Worm (Caenorhabditis elegans) whole organism, L2 larva: Measurements from ENCODE around the gene dnc-3.

Experiments
- C34F6.9 ChIP-seq: fragments of 150-350 bp; optimal IDR thresholded peaks from 2 replicates; lab custom pipeline; 2014; ENCODE audit warnings: missing biosample characterization, missing genetic modification characterization
- F13H6.1 ChIP-seq: sonication (generic microtip); optimal IDR thresholded peaks from 2 replicates; lab custom pipeline; 2016; ENCODE audit warnings: missing genetic modification characterization, missing compliant biosample characterization
- R02D3.7 ChIP-seq: fragments of 150-350 bp; optimal IDR thresholded peaks from 2 replicates; lab custom pipeline; 2014; ENCODE audit warnings: missing biosample characterization, missing genetic modification characterization
- Y55F3AM.14 ChIP-seq: fragments of 200-800 bp; sonication (Bioruptor generic); optimal IDR thresholded peaks from 2 replicates; lab custom pipeline; 2018; ENCODE audit warnings: mild to moderate bottlenecking, missing genetic modification characterization, missing compliant biosample characterization
- ZK546.5 ChIP-seq: sonication (generic microtip); optimal IDR thresholded peaks from 2 replicates; lab custom pipeline; 2017; ENCODE audit warnings: missing biosample characterization, missing genetic modification characterization
- alr-1 ChIP-seq: fragments of 150-350 bp; optimal IDR thresholded peaks from 2 replicates; lab custom pipeline; 2014; ENCODE audit warnings: missing biosample characterization, missing genetic modification characterization
- aly-2 ChIP-seq: fragments of 150-350 bp; optimal IDR thresholded peaks from 2 replicates; lab custom pipeline; 2014; ENCODE audit warnings: missing biosample characterization, missing genetic modification characterization
- ama-1 ChIP-seq: fragments of 150-350 bp; optimal IDR thresholded peaks from 2 replicates; lab custom pipeline; 2018; ENCODE audit warnings: inconsistent platforms
- blmp-1 ChIP-seq: sonication (generic microtip); optimal IDR thresholded peaks from 2 replicates; lab custom pipeline; 2017; ENCODE audit warnings: missing genetic modification characterization, mild to moderate bottlenecking, missing compliant biosample characterization, antibody characterized with exemption, moderate library complexity; ENCODE audit not compliant: insufficient read depth
- ceh-16 ChIP-seq: fragments of 150-350 bp; optimal IDR thresholded peaks from 2 replicates; lab custom pipeline; 2014; ENCODE audit warnings: missing biosample characterization, missing genetic modification characterization
- ceh-82 ChIP-seq: fragments of 150-350 bp; optimal IDR thresholded peaks from 2 replicates; lab custom pipeline; 2014; ENCODE audit warnings: missing biosample characterization, missing genetic modification characterization
- crh-2 ChIP-seq: sonication (generic microtip); optimal IDR thresholded peaks from 2 replicates; lab custom pipeline; 2017; ENCODE audit warnings: missing biosample characterization, missing genetic modification characterization
- dmd-4 ChIP-seq: sonication (generic microtip); optimal IDR thresholded peaks from 2 replicates; lab custom pipeline; 2017; ENCODE audit warnings: missing biosample characterization, missing genetic modification characterization
- egl-27 ChIP-seq: sonication (generic microtip); optimal IDR thresholded peaks from 3 replicates; lab custom pipeline; 2017; ENCODE audit warnings: missing biosample characterization, missing genetic modification reagents, missing genetic modification characterization
- elt-1 ChIP-seq: fragments of 150-350 bp; optimal IDR thresholded peaks from 2 replicates; lab custom pipeline; 2014; ENCODE audit warnings: missing biosample characterization, missing genetic modification characterization
- elt-3 ChIP-seq: sonication (generic microtip); optimal IDR thresholded peaks from 2 replicates; lab custom pipeline; 2017; ENCODE audit warnings: missing biosample characterization, missing genetic modification characterization
- fos-1 ChIP-seq: fragments of 150-350 bp; optimal IDR thresholded peaks from 2 replicates; lab custom pipeline; 2014; ENCODE audit warnings: missing biosample characterization, missing genetic modification characterization
- gmeb-1 ChIP-seq: fragments of 150-350 bp; optimal IDR thresholded peaks from 2 replicates; lab custom pipeline; 2014; ENCODE audit warnings: missing biosample characterization, missing genetic modification characterization
- lin-11 ChIP-seq: fragments of 150-350 bp; sonication (generic microtip); optimal IDR thresholded peaks from 2 replicates; lab custom pipeline; 2014; ENCODE audit warnings: missing biosample characterization, missing genetic modification characterization, inconsistent platforms, mixed read lengths
- lin-13 ChIP-seq: fragments of 150-350 bp; optimal IDR thresholded peaks from 2 replicates; lab custom pipeline; 2014; ENCODE audit warnings: missing biosample characterization, missing genetic modification reagents, missing genetic modification characterization
- lin-39 ChIP-seq: fragments of 150-350 bp; optimal IDR thresholded peaks from 2 replicates; lab custom pipeline; 2014; ENCODE audit warnings: missing biosample characterization, missing genetic modification reagents, missing genetic modification characterization
- lsy-2 ChIP-seq, 2 experiments: fragments of 150-350 bp in 1 of 2; sonication (generic microtip) in 1 of 2; optimal IDR thresholded peaks; 2 replicates each; lab custom pipeline; 2014 to 2017; ENCODE audit warnings: missing biosample characterization in 2 of 2, missing genetic modification characterization in 2 of 2
- mab-5 ChIP-seq: fragments of 150-350 bp; optimal IDR thresholded peaks from 2 replicates; lab custom pipeline; 2014; ENCODE audit warnings: missing biosample characterization, missing genetic modification characterization
- mbf-1 ChIP-seq: sonication (generic microtip); optimal IDR thresholded peaks from 2 replicates; lab custom pipeline; 2017; ENCODE audit warnings: missing biosample characterization, missing genetic modification characterization
- mdl-1 ChIP-seq, 2 experiments: fragments of 150-350 bp in 1 of 2; sonication (generic microtip) in 1 of 2; optimal IDR thresholded peaks; 2 replicates each; lab custom pipeline; 2017; ENCODE audit warnings: missing biosample characterization in 2 of 2, missing genetic modification characterization in 2 of 2
- nhr-10 ChIP-seq: sonication (generic microtip); optimal IDR thresholded peaks from 2 replicates; lab custom pipeline; 2017; ENCODE audit warnings: missing biosample characterization, missing genetic modification characterization
- nhr-11 ChIP-seq: fragments of 150-350 bp; optimal IDR thresholded peaks from 2 replicates; lab custom pipeline; 2014; ENCODE audit warnings: missing biosample characterization, missing genetic modification characterization
- nhr-12 ChIP-seq: fragments of 150-350 bp; optimal IDR thresholded peaks from 2 replicates; lab custom pipeline; 2014; ENCODE audit warnings: missing biosample characterization, missing genetic modification characterization
- nhr-129 ChIP-seq: fragments of 150-350 bp; optimal IDR thresholded peaks from 2 replicates; lab custom pipeline; 2014; ENCODE audit warnings: missing biosample characterization, missing genetic modification characterization
- nhr-21 ChIP-seq: fragments of 150-350 bp; optimal IDR thresholded peaks from 2 replicates; lab custom pipeline; 2014; ENCODE audit warnings: missing biosample characterization, missing genetic modification characterization
- nhr-23 ChIP-seq: fragments of 150-350 bp; optimal IDR thresholded peaks from 2 replicates; lab custom pipeline; 2014; ENCODE audit warnings: missing biosample characterization, missing genetic modification reagents, missing genetic modification characterization
- nhr-237 ChIP-seq: fragments of 150-350 bp; optimal IDR thresholded peaks from 2 replicates; lab custom pipeline; 2014; ENCODE audit warnings: missing biosample characterization, missing genetic modification characterization
- nhr-25 ChIP-seq: fragments of 150-350 bp; sonication (generic microtip); optimal IDR thresholded peaks from 3 replicates; lab custom pipeline; 2014; ENCODE audit warnings: missing biosample characterization, missing genetic modification characterization
- nhr-6 ChIP-seq: fragments of 150-350 bp; optimal IDR thresholded peaks from 2 replicates; lab custom pipeline; 2014; ENCODE audit warnings: missing biosample characterization, missing genetic modification characterization
- nhr-77 ChIP-seq: fragments of 150-350 bp; optimal IDR thresholded peaks from 2 replicates; lab custom pipeline; 2014; ENCODE audit warnings: missing biosample characterization, missing genetic modification characterization
- peb-1 ChIP-seq: fragments of 150-350 bp; optimal IDR thresholded peaks from 2 replicates; lab custom pipeline; 2014; ENCODE audit warnings: missing biosample characterization, missing genetic modification characterization
- sem-4 ChIP-seq: fragments of 150-350 bp; optimal IDR thresholded peaks from 2 replicates; lab custom pipeline; 2014; ENCODE audit warnings: missing biosample characterization, missing genetic modification reagents, missing genetic modification characterization
- skn-1 ChIP-seq: sonication (generic microtip); optimal IDR thresholded peaks from 2 replicates; lab custom pipeline; 2017; ENCODE audit warnings: missing biosample characterization, missing genetic modification characterization
- sma-3 ChIP-seq: sonication (generic microtip); optimal IDR thresholded peaks from 2 replicates; lab custom pipeline; 2016; ENCODE audit warnings: missing genetic modification reagents, missing genetic modification characterization, missing compliant biosample characterization
- sma-9 ChIP-seq, 2 experiments: fragments of 150-350 bp in 1 of 2; sonication (generic microtip) in 1 of 2; optimal IDR thresholded peaks; 2 replicates each; lab custom pipeline; 2014 to 2016; ENCODE audit warnings: missing genetic modification characterization in 2 of 2, mild to moderate bottlenecking in 1 of 2, missing biosample characterization in 1 of 2, missing compliant biosample characterization in 1 of 2, missing genetic modification reagents in 1 of 2, moderate library complexity in 1 of 2
- snpc-4 ChIP-seq: fragments of 150-350 bp; optimal IDR thresholded peaks from 2 replicates; lab custom pipeline; 2014; ENCODE audit warnings: missing biosample characterization, missing genetic modification characterization
- unc-39 ChIP-seq: fragments of 150-350 bp; optimal IDR thresholded peaks from 2 replicates; lab custom pipeline; 2014; ENCODE audit warnings: missing biosample characterization, missing genetic modification characterization
- unc-55 ChIP-seq: fragments of 150-350 bp; sonication (generic microtip); optimal IDR thresholded peaks from 3 replicates; lab custom pipeline; 2014; ENCODE audit warnings: missing biosample characterization, missing genetic modification reagents, missing genetic modification characterization
- unc-62 ChIP-seq: fragments of 150-350 bp; optimal IDR thresholded peaks from 2 replicates; lab custom pipeline; 2014; ENCODE audit warnings: missing biosample characterization, missing genetic modification reagents, missing genetic modification characterization
- zag-1 ChIP-seq: fragments of 150-350 bp; optimal IDR thresholded peaks from 2 replicates; lab custom pipeline; 2014; ENCODE audit warnings: missing biosample characterization, missing genetic modification characterization
- ztf-1 ChIP-seq: fragments of 200-800 bp; sonication (Bioruptor generic); conservative IDR thresholded peaks from 2 replicates; pipeline ENCODE4 v1.3.6; 2022; ENCODE audit warnings: missing genetic modification characterization, missing compliant biosample characterization
- ztf-11 ChIP-seq: sonication (generic microtip); optimal IDR thresholded peaks from 2 replicates; lab custom pipeline; 2017; ENCODE audit warnings: missing biosample characterization, missing genetic modification characterization
- ztf-4 ChIP-seq: fragments of 150-350 bp; optimal IDR thresholded peaks from 2 replicates; lab custom pipeline; 2014; ENCODE audit warnings: missing biosample characterization, missing genetic modification characterization

Gene dnc-3

ce11 chrII:3520988-3521850 lies 32.3 kb upstream of the dnc-3 start, which contains the start of gene W09G10.9:
TSS of gene W09G10.9 (plus strand) at chrII:3521800.
- no peak for TF ChIP-seq unc-62
- TF ChIP-seq aly-2 = no peak
- TF ChIP-seq skn-1 (tag; lab: Kevin White, UChicago) = no peak
- TF ChIP-seq unc-55 (GFP tag; lab: Kevin White, UChicago) = peak; percentile 60
- TF ChIP-seq zag-1 (tag; lab: Kevin White, UChicago) = peak; percentile 64
- no peak for TF ChIP-seq mab-5
- TF ChIP-seq nhr-6 = no peak
- TF ChIP-seq lsy-2 (tag; optimal IDR thresholded peaks at IDR 0.05; lab: Kevin White, UChicago) = peak; percentile 74 to 78
- TF ChIP-seq ztf-11 = no peak
- peak; percentile 66 for TF ChIP-seq nhr-129 (tag; lab: Kevin White, UChicago)
- TF ChIP-seq nhr-237 (tag; lab: Kevin White, UChicago) = no peak
- TF ChIP-seq Y55F3AM.14 (GFP tag; lab: Kevin White, UChicago) = no peak
- TF ChIP-seq ztf-1 (GFP tag; lab: Robert Waterston, UW) = no peak
- no peak for TF ChIP-seq elt-1 (tag; lab: Kevin White, UChicago)
- peak; percentile 39 for TF ChIP-seq C34F6.9
- TF ChIP-seq lin-11 (tag; lab: Kevin White, UChicago) = peak; percentile 12
- no peak for TF ChIP-seq ztf-4 (tag; lab: Kevin White, UChicago)
- no peak for TF ChIP-seq unc-39
- no peak for TF ChIP-seq nhr-21 (tag; lab: Kevin White, UChicago)
- no peak for TF ChIP-seq alr-1
- TF ChIP-seq nhr-23 (tag; lab: Kevin White, UChicago) = no peak
- TF ChIP-seq peb-1 (tag; lab: Kevin White, UChicago) = no peak
- TF ChIP-seq ZK546.5 (tag; lab: Kevin White, UChicago) = no peak
- TF ChIP-seq R02D3.7 (tag; lab: Kevin White, UChicago) = no peak
- TF ChIP-seq gmeb-1 (tag; lab: Kevin White, UChicago) = no peak
- TF ChIP-seq elt-3 (tag; lab: Kevin White, UChicago) = no peak
- TF ChIP-seq sma-3 (GFP tag; lab: Kevin White, UChicago) = peak; percentile 49
- no peak for TF ChIP-seq egl-27 (tag; lab: Kevin White, UChicago)
- TF ChIP-seq lin-39 (tag; lab: Kevin White, UChicago) = no peak
- no peak for TF ChIP-seq snpc-4 (tag; lab: Kevin White, UChicago)
- no peak for TF ChIP-seq ama-1 (lab: Kevin White, UChicago)
- no peak for TF ChIP-seq blmp-1 (tag; lab: Kevin White, UChicago)
- peak; percentile 24 for TF ChIP-seq ceh-16 (tag; lab: Kevin White, UChicago)
- TF ChIP-seq nhr-11 = no peak
- TF ChIP-seq nhr-10 = no peak
- TF ChIP-seq nhr-12 = no peak
- TF ChIP-seq lin-13 (GFP tag; lab: Kevin White, UChicago) = peak; percentile 65
- no peak for TF ChIP-seq mdl-1 (tag; optimal IDR thresholded peaks at IDR 0.05; lab: Kevin White, UChicago)
- no peak for TF ChIP-seq nhr-77
- TF ChIP-seq fos-1 (tag; lab: Kevin White, UChicago) = peak; percentile 53
- peak; percentile 62 for TF ChIP-seq sma-9 (GFP tag; optimal IDR thresholded peaks at IDR 0.05; lab: Kevin White, UChicago)
- no peak for TF ChIP-seq sma-9 (tag; optimal IDR thresholded peaks at IDR 0.05; lab: Kevin White, UChicago)
- TF ChIP-seq dmd-4 = no peak
- TF ChIP-seq sem-4 (tag; lab: Kevin White, UChicago) = no peak
- TF ChIP-seq ceh-82 (tag; lab: Kevin White, UChicago) = no peak
- TF ChIP-seq crh-2 (tag; lab: Kevin White, UChicago) = peak; percentile 60
- peak; percentile 45 for TF ChIP-seq F13H6.1 (tag; lab: Kevin White, UChicago)
- no peak for TF ChIP-seq mbf-1 (tag; lab: Kevin White, UChicago)
- TF ChIP-seq nhr-25 = peak; percentile 15
- TF ChIP-seq, all 48 proteins: peak for 14
